Worm (Caenorhabditis elegans) whole organism, L4/young adult: ENCODE results near the gene dsc-4.
A peak's percentile ranks its signal among the peaks of the same experiment; 100 is the strongest.

ENCODE experiments used
- W03F9.2 ChIP-seq: fragments of 150-350 bp; optimal IDR thresholded peaks from 2 replicates; lab custom pipeline; 2014; ENCODE audit warnings: missing biosample characterization, missing genetic modification characterization
- dao-5 ChIP-seq: sonication (generic microtip); optimal IDR thresholded peaks from 2 replicates; lab custom pipeline; 2016; ENCODE audit warnings: missing genotype, missing genetic modification characterization, moderate library complexity, missing compliant biosample characterization
- him-1 ChIP-seq: sonication (generic microtip); optimal IDR thresholded peaks from 2 replicates; lab custom pipeline; 2016; ENCODE audit warnings: missing genotype, missing genetic modification reagents, missing genetic modification characterization, missing compliant biosample characterization

ce11 chrIV:337128-337646 is 16.8 kb upstream of the dsc-4 start, which contains the start of gene pxmp-4:
- TF ChIP-seq him-1: no peak
- TF ChIP-seq W03F9.2 (tag; lab: Kevin White, UChicago): peak; percentile 41
- no peak for TF ChIP-seq dao-5 (tag; lab: Kevin White, UChicago)
